Worm (Caenorhabditis elegans): ENCODE data around the gene ucr-1.
A peak's percentile ranks its signal among the peaks of the same experiment; 100 is the strongest.

Gene ucr-1

ce11 chrIII:5621236-5621635 lies 29.3 kb downstream of the ucr-1 start (continued):
- TF ChIP-seq D2030.7 (GFP tag; IDR thresholded peaks at IDR 0.05) (peak; percentile 8; the same call in 1 of the 2 replicates), lsy-27 (tag; optimal IDR thresholded peaks at IDR 0.05; ENCODE audit: borderline replicate concordance, insufficient read depth) (no peak), ZK185.1 (tag; optimal IDR thresholded peaks at IDR 0.05; ENCODE audit: poor library complexity, severe bottlenecking) (peak; percentile 35)

- TF ChIP-seq aptf-2 (GFP tag; conservative IDR thresholded peaks at IDR 0.05) (no peak), Y53G8AR.9 (GFP tag; conservative IDR thresholded peaks at IDR 0.05) (no peak)
These were observed 30.5 kb downstream of the ucr-1 start for ce11 chrIII:5622232-5623009.

- no peak for TF ChIP-seq Y53F4B.3 (GFP tag; IDR thresholded peaks at IDR 0.05)
- 0 out of 2 replicates have a peak, but pooled peaks have one; percentile 33 for TF ChIP-seq zfh-2 (GFP tag; conservative IDR thresholded peaks at IDR 0.05)
- TF ChIP-seq nfya-1 (tag; optimal IDR thresholded peaks at IDR 0.05; ENCODE audit: borderline replicate concordance, insufficient read depth): no peak
- no peak for TF ChIP-seq T26A5.8 (tag; optimal IDR thresholded peaks at IDR 0.05)
- TF ChIP-seq xnd-1 (tag; optimal IDR thresholded peaks at IDR 0.05): no peak
These were observed 31.5 kb downstream of the ucr-1 start for ce11 chrIII:5623418-5623817.

- TF ChIP-seq atf-7 (tag; optimal IDR thresholded peaks at IDR 0.05): no peak
- no peak for TF ChIP-seq mcd-1 (GFP tag; IDR thresholded peaks at IDR 0.05)
These were observed 32.9 kb downstream of the ucr-1 start, which contains the start of gene daf-4 for ce11 chrIII:5624835-5625234. TSS of gene daf-4 (plus strand) at chrIII:5625135.

- 0 out of 2 replicates have a peak, but pooled peaks have one; percentile 5 for TF ChIP-seq aptf-2 (GFP tag; conservative IDR thresholded peaks at IDR 0.05)
These were observed 35.6 kb downstream of the ucr-1 start for ce11 chrIII:5627532-5627931.

ce11 chrIII:5629225-5629624 lies 37.3 kb downstream of the ucr-1 start:
- no peak for TF ChIP-seq athp-1 (tag; optimal IDR thresholded peaks at IDR 0.05)
- no peak for TF ChIP-seq F10E7.11 (tag; optimal IDR thresholded peaks at IDR 0.05)
- no peak for TF ChIP-seq ZK185.1 (tag; optimal IDR thresholded peaks at IDR 0.05; ENCODE audit: poor library complexity, severe bottlenecking)
- TF ChIP-seq ceh-91 (GFP tag; IDR thresholded peaks at IDR 0.05): no peak
- no peak for TF ChIP-seq somi-1 (GFP tag; optimal IDR thresholded peaks at IDR 0.05)
- TF ChIP-seq nhr-80 (tag; optimal IDR thresholded peaks at IDR 0.05): no peak
- TF ChIP-seq snpc-4 (GFP tag; optimal IDR thresholded peaks at IDR 0.05): no peak
- no peak for TF ChIP-seq snpc-4 (tag; optimal IDR thresholded peaks at IDR 0.05)
- no peak for TF ChIP-seq egl-44 (GFP tag; IDR thresholded peaks at IDR 0.05)
- TF ChIP-seq die-1 (tag; optimal IDR thresholded peaks at IDR 0.05): no peak
- no peak for TF ChIP-seq F52B5.7 (tag; optimal IDR thresholded peaks at IDR 0.05)
- no peak for TF ChIP-seq pbrm-1 (GFP tag; IDR thresholded peaks at IDR 0.05)

ce11 chrIII:5630350-5630749 lies 38.4 kb downstream of the ucr-1 start:
- TF ChIP-seq F23B12.7 (tag; optimal IDR thresholded peaks at IDR 0.05; ENCODE audit: insufficient read depth) (no peak), bed-2 (GFP tag; IDR thresholded peaks at IDR 0.05) (no peak)
